Worm (Caenorhabditis elegans) whole organism, late embryonic: ENCODE results near the gene M03A1.8.

Source experiments
- K02D7.2 ChIP-seq: sonication (generic microtip); optimal IDR thresholded peaks from 2 replicates; lab custom pipeline; 2017; ENCODE audit warnings: mild to moderate bottlenecking, missing genetic modification characterization, missing compliant biosample characterization
- ama-1 ChIP-seq: fragments of 150-350 bp; optimal IDR thresholded peaks from 2 replicates; lab custom pipeline; 2014
- ceh-31 ChIP-seq: sonication (generic microtip); optimal IDR thresholded peaks from 2 replicates; lab custom pipeline; 2016; ENCODE audit warnings: missing genetic modification characterization, missing compliant biosample characterization
- nfya-1 ChIP-seq: sonication (generic microtip); optimal IDR thresholded peaks from 2 replicates; lab custom pipeline; 2017; ENCODE audit warnings: missing genetic modification characterization, mild to moderate bottlenecking, missing compliant biosample characterization, antibody characterized with exemption, moderate library complexity
- nhr-11 ChIP-seq: fragments of 150-350 bp; optimal IDR thresholded peaks from 2 replicates; lab custom pipeline; 2014; ENCODE audit warnings: missing biosample characterization, missing genetic modification characterization
- npax-4 ChIP-seq: sonication (generic microtip); optimal IDR thresholded peaks from 2 replicates; lab custom pipeline; 2016; ENCODE audit warnings: missing genetic modification characterization, missing compliant biosample characterization
- pha-4 ChIP-seq: fragments of 150-350 bp; optimal IDR thresholded peaks from 2 replicates; lab custom pipeline; 2018; ENCODE audit warnings: missing biosample characterization, missing genetic modification reagents, missing genetic modification characterization
- ttx-3 ChIP-seq: sonication (generic microtip); optimal IDR thresholded peaks from 2 replicates; lab custom pipeline; 2016; ENCODE audit warnings: missing genetic modification reagents, missing genetic modification characterization, missing compliant biosample characterization
- unc-86 ChIP-seq: sonication (generic microtip); optimal IDR thresholded peaks from 2 replicates; lab custom pipeline; 2016; ENCODE audit warnings: missing genetic modification characterization, missing compliant biosample characterization

DNA sequence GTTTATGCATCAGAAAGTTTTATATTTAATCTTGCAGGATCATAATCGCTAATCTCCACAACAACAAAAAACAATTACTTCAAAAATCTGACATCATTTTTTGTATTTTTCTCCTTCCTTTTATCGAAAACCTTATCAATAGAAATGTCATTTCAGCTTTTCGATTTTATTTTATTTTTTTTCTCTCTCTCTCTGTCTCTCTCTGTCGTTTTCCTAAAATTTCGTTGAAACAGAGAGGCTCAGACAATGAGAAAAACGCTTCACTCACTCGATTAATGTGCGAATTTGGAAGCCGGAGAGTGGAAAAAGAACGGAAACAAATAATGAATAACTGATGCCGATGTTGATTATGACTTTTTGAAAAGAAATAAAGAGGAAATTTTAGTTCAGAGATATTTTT is 44.0 kb downstream of the M03A1.8 start:
- TF ChIP-seq ttx-3 (tag; lab: Kevin White, UChicago) = no peak
- TF ChIP-seq nfya-1 (tag; lab: Kevin White, UChicago) = no peak
- no peak for TF ChIP-seq K02D7.2
- TF ChIP-seq ceh-31 (tag; lab: Kevin White, UChicago) = no peak
- no peak for TF ChIP-seq ama-1 (lab: Kevin White, UChicago)
- TF ChIP-seq nhr-11 (tag; lab: Kevin White, UChicago) = no peak
- TF ChIP-seq pha-4 (tag; lab: Kevin White, UChicago) = no peak
- no peak for TF ChIP-seq unc-86
- no peak for TF ChIP-seq npax-4 (tag; lab: Kevin White, UChicago)
